Worm (Caenorhabditis elegans) whole organism, young adult: ENCODE results near the gene T15H9.5.

Experiments
- B0019.2 ChIP-seq: fragments of 200-800 bp; sonication (Bioruptor generic); conservative IDR thresholded peaks from 2 replicates; pipeline ENCODE4 v1.3.6; 2022; ENCODE audit warnings: missing genetic modification reagents, missing genetic modification characterization, missing compliant biosample characterization
- C17E4.6 ChIP-seq: fragments of 200-800 bp; sonication (Bioruptor generic); IDR thresholded peaks from 2 replicates; pipeline ENCODE4 v1.3.6; 2022; ENCODE audit warnings: missing genetic modification reagents, missing genetic modification characterization, missing compliant biosample characterization
- D2030.7 ChIP-seq: fragments of 200-800 bp; sonication (Bioruptor generic); IDR thresholded peaks from 2 replicates; pipeline ENCODE4 v1.3.6; 2022; ENCODE audit warnings: missing genetic modification reagents, missing genetic modification characterization, missing compliant biosample characterization
- F22D6.2 ChIP-seq: sonication (generic microtip); optimal IDR thresholded peaks from 2 replicates; lab custom pipeline; 2016; ENCODE audit warnings: mild to moderate bottlenecking, missing genetic modification characterization, missing compliant biosample characterization
- F33H1.4 ChIP-seq: fragments of 200-800 bp; sonication (Bioruptor generic); IDR thresholded peaks from 2 replicates; pipeline ENCODE4 v1.3.6; 2022; ENCODE audit warnings: missing genetic modification reagents, missing genetic modification characterization, missing compliant biosample characterization
- F37B4.10 ChIP-seq: fragments of 200-800 bp; sonication (Bioruptor generic); IDR thresholded peaks from 2 replicates; pipeline ENCODE4 v1.3.6; 2022; ENCODE audit warnings: missing genetic modification characterization, missing compliant biosample characterization
- F39B2.1 ChIP-seq: fragments of 200-800 bp; sonication (Bioruptor generic); IDR thresholded peaks from 2 replicates; pipeline ENCODE4 v1.3.6; 2022; ENCODE audit warnings: missing genetic modification reagents, missing genetic modification characterization, missing compliant biosample characterization
- K11D2.4 ChIP-seq: fragments of 200-800 bp; sonication (Bioruptor generic); IDR thresholded peaks from 2 replicates; pipeline ENCODE4 v1.3.6; 2022; ENCODE audit warnings: missing genetic modification reagents, missing genetic modification characterization, missing compliant biosample characterization
- K12H6.12 ChIP-seq: fragments of 200-800 bp; sonication (Bioruptor generic); optimal IDR thresholded peaks from 2 replicates; lab custom pipeline; 2018; ENCODE audit warnings: mild to moderate bottlenecking, missing genetic modification characterization, missing compliant biosample characterization
- ama-1 ChIP-seq, 3 experiments: fragments of 150-350 bp in 1 of 3; sonication (generic microtip) in 2 of 3; optimal IDR thresholded peaks; 2 replicates each; lab custom pipeline; 2014 to 2018; ENCODE audit warnings: missing biosample characterization in 2 of 3, missing genetic modification characterization in 2 of 3, missing genetic modification reagents in 2 of 3
- aptf-2 ChIP-seq: fragments of 200-800 bp; sonication (Bioruptor generic); conservative IDR thresholded peaks from 2 replicates; pipeline ENCODE4 v1.3.6; 2022; ENCODE audit warnings: missing genetic modification reagents, missing genetic modification characterization, missing compliant biosample characterization
- attf-5 ChIP-seq: fragments of 200-800 bp; sonication (Bioruptor generic); optimal IDR thresholded peaks from 2 replicates; lab custom pipeline; 2018; ENCODE audit warnings: mild to moderate bottlenecking, missing genetic modification characterization, missing compliant biosample characterization
- attf-6 ChIP-seq: fragments of 200-800 bp; sonication (Bioruptor generic); IDR thresholded peaks from 2 replicates; pipeline ENCODE4 v1.3.6; 2022; ENCODE audit warnings: missing genetic modification reagents, missing genetic modification characterization, missing compliant biosample characterization
- bed-1 ChIP-seq: fragments of 200-800 bp; sonication (Bioruptor generic); IDR thresholded peaks from 2 replicates; pipeline ENCODE4 v1.3.6; 2022; ENCODE audit warnings: missing genetic modification reagents, missing genetic modification characterization, missing compliant biosample characterization
- cebp-2 ChIP-seq: fragments of 200-800 bp; sonication (Bioruptor generic); IDR thresholded peaks from 2 replicates; pipeline ENCODE4 v1.3.6; 2022; ENCODE audit warnings: missing genetic modification characterization, missing compliant biosample characterization
- ceh-27 ChIP-seq: fragments of 200-800 bp; sonication (Bioruptor generic); optimal IDR thresholded peaks from 2 replicates; lab custom pipeline; 2018; ENCODE audit warnings: mild to moderate bottlenecking, missing genetic modification characterization, moderate library complexity, missing compliant biosample characterization
- ceh-79 ChIP-seq: sonication (generic microtip); optimal IDR thresholded peaks from 2 replicates; lab custom pipeline; 2017; ENCODE audit warnings: mild to moderate bottlenecking, missing genetic modification characterization, missing compliant biosample characterization
- chd-7 ChIP-seq: sonication (generic microtip); optimal IDR thresholded peaks from 2 replicates; lab custom pipeline; 2016; ENCODE audit warnings: mild to moderate bottlenecking, missing genetic modification characterization, moderate library complexity, missing compliant biosample characterization
- dpl-1 ChIP-seq: fragments of 150-350 bp; optimal IDR thresholded peaks from 2 replicates; lab custom pipeline; 2014; ENCODE audit warnings: missing biosample characterization, missing genetic modification reagents, missing genetic modification characterization
- egl-44 ChIP-seq: fragments of 200-800 bp; sonication (Bioruptor generic); IDR thresholded peaks from 2 replicates; pipeline ENCODE4 v1.3.6; 2022; ENCODE audit warnings: missing genetic modification reagents, missing genetic modification characterization, missing compliant biosample characterization
- lag-1 ChIP-seq: fragments of 200-800 bp; sonication (Bioruptor generic); IDR thresholded peaks from 2 replicates; pipeline ENCODE4 v1.3.6; 2022; ENCODE audit warnings: missing genetic modification reagents, missing genetic modification characterization, missing compliant biosample characterization
- let-526 ChIP-seq: fragments of 200-800 bp; sonication (Bioruptor generic); IDR thresholded peaks from 2 replicates; pipeline ENCODE4 v1.3.6; 2022; ENCODE audit warnings: missing genetic modification reagents, missing genetic modification characterization, missing compliant biosample characterization
- lin-40 ChIP-seq: sonication (generic microtip); optimal IDR thresholded peaks from 2 replicates; lab custom pipeline; 2016; ENCODE audit warnings: missing genetic modification characterization, mild to moderate bottlenecking, missing compliant biosample characterization, missing genotype, missing genetic modification reagents
- lsy-27 ChIP-seq: sonication (generic microtip); optimal IDR thresholded peaks from 2 replicates; lab custom pipeline; 2017; ENCODE audit warnings: missing genetic modification characterization, mild to moderate bottlenecking, missing compliant biosample characterization, antibody characterized with exemption, missing genotype, borderline replicate concordance; ENCODE audit not compliant: insufficient read depth
- madf-10 ChIP-seq: sonication (generic microtip); optimal IDR thresholded peaks from 2 replicates; lab custom pipeline; 2016; ENCODE audit warnings: mild to moderate bottlenecking, missing genetic modification characterization, missing compliant biosample characterization
- madf-3 ChIP-seq: fragments of 200-800 bp; sonication (Bioruptor generic); IDR thresholded peaks from 2 replicates; pipeline ENCODE4 v1.3.6; 2022; ENCODE audit warnings: missing genetic modification reagents, missing genetic modification characterization, missing compliant biosample characterization
- madf-6 ChIP-seq: fragments of 200-800 bp; sonication (Bioruptor generic); IDR thresholded peaks from 2 replicates; pipeline ENCODE4 v1.3.6; 2022; ENCODE audit warnings: missing genetic modification reagents, missing genetic modification characterization, missing compliant biosample characterization
- mcd-1 ChIP-seq: fragments of 200-800 bp; sonication (Bioruptor generic); IDR thresholded peaks from 2 replicates; pipeline ENCODE4 v1.3.6; 2022; ENCODE audit warnings: missing genetic modification reagents, missing genetic modification characterization, missing compliant biosample characterization
- mxl-1 ChIP-seq: sonication (generic microtip); optimal IDR thresholded peaks from 2 replicates; lab custom pipeline; 2016; ENCODE audit warnings: missing genetic modification characterization, missing compliant biosample characterization
- nfya-2 ChIP-seq: fragments of 200-800 bp; sonication (Bioruptor generic); IDR thresholded peaks from 2 replicates; pipeline ENCODE4 v1.3.6; 2022; ENCODE audit warnings: missing genetic modification reagents, missing genetic modification characterization, missing compliant biosample characterization
- nfyb-1 ChIP-seq: fragments of 200-800 bp; sonication (Bioruptor generic); IDR thresholded peaks from 2 replicates; pipeline ENCODE4 v1.3.6; 2022; ENCODE audit warnings: missing genetic modification reagents, missing genetic modification characterization, missing compliant biosample characterization
- nhr-179 ChIP-seq: sonication (generic microtip); optimal IDR thresholded peaks from 2 replicates; lab custom pipeline; 2016; ENCODE audit warnings: mild to moderate bottlenecking, missing genetic modification characterization, missing compliant biosample characterization
- nhr-27 ChIP-seq: fragments of 200-800 bp; sonication (Bioruptor generic); optimal IDR thresholded peaks from 2 replicates; lab custom pipeline; 2018; ENCODE audit warnings: mild to moderate bottlenecking, missing genetic modification characterization, moderate library complexity, missing compliant biosample characterization
- nhr-90 ChIP-seq: sonication (generic microtip); optimal IDR thresholded peaks from 2 replicates; lab custom pipeline; 2016; ENCODE audit warnings: missing genotype, mild to moderate bottlenecking, missing genetic modification characterization, missing compliant biosample characterization
- pha-4 ChIP-seq: fragments of 150-350 bp; sonication (generic microtip); optimal IDR thresholded peaks from 2 replicates; lab custom pipeline; 2014; ENCODE audit warnings: missing biosample characterization, missing genetic modification reagents, missing genetic modification characterization
- repo-1 ChIP-seq: sonication (generic microtip); optimal IDR thresholded peaks from 2 replicates; lab custom pipeline; 2017; ENCODE audit warnings: mild to moderate bottlenecking, missing genetic modification characterization, missing compliant biosample characterization
- somi-1 ChIP-seq: fragments of 200-800 bp; sonication (Bioruptor generic); optimal IDR thresholded peaks from 2 replicates; lab custom pipeline; 2018; ENCODE audit warnings: mild to moderate bottlenecking, missing genetic modification characterization, missing compliant biosample characterization
- unc-130 ChIP-seq: sonication (generic microtip); optimal IDR thresholded peaks from 2 replicates; lab custom pipeline; 2016; ENCODE audit warnings: missing genetic modification reagents, missing genetic modification characterization, missing compliant biosample characterization
- ztf-25 ChIP-seq: fragments of 200-800 bp; sonication (Bioruptor generic); IDR thresholded peaks from 2 replicates; pipeline ENCODE4 v1.3.6; 2022; ENCODE audit warnings: missing genetic modification reagents, missing genetic modification characterization, missing compliant biosample characterization
- ztf-28 ChIP-seq: fragments of 200-800 bp; sonication (Bioruptor generic); IDR thresholded peaks from 2 replicates; pipeline ENCODE4 v1.3.6; 2022; ENCODE audit warnings: missing genetic modification reagents, missing genetic modification characterization, missing compliant biosample characterization
- ztf-3 ChIP-seq: fragments of 200-800 bp; sonication (Bioruptor generic); optimal IDR thresholded peaks from 2 replicates; lab custom pipeline; 2018; ENCODE audit warnings: mild to moderate bottlenecking, missing genetic modification characterization, missing compliant biosample characterization

The T15H9.5 gene

DNA sequence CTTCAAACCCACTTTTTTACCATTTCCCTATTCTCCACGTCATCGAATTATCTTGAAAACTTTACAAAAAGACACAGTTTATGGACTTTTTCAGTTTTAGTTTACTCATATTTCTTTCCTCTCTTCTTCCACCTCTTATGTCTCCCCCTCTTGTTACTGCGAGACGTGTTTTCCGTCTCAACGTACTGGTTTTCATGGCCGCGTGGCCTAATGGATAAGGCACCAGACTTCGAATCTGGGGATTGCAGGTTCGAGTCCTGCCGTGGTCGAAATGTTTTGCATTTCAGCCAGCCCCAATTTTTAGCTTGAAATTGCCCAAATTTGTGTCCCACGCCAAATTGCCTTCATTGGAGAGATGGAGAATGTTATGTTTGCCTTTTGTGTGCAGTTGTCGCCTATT lies 45.2 kb downstream of the T15H9.5 start (continued):
- TF ChIP-seq somi-1 (peak; percentile 65), F39B2.1 (GFP tag; lab: Robert Waterston, UW) (no peak), C17E4.6 (GFP tag; lab: Robert Waterston, UW) (peak; percentile 49; the same call in 1 of the 2 replicates), B0019.2 (GFP tag; lab: Robert Waterston, UW) (no peak), let-526 (GFP tag; lab: Robert Waterston, UW) (no peak; the same call in 1 of the 2 replicates), attf-6 (no peak), mcd-1 (GFP tag; lab: Robert Waterston, UW) (peak; percentile 63), dpl-1 (peak; percentile 0), chd-7 (peak; percentile 80), ama-1 (optimal IDR thresholded peaks at IDR 0.05; lab: Kevin White, UChicago) (no peak), ama-1 (GFP tag; optimal IDR thresholded peaks at IDR 0.05; lab: Kevin White, UChicago) (peak in 1 of 2 experiments; percentile 85), F22D6.2 (tag; lab: Kevin White, UChicago) (no peak), unc-130 (GFP tag; lab: Kevin White, UChicago) (peak; percentile 49), pha-4 (tag; lab: Kevin White, UChicago) (no peak), egl-44 (GFP tag; lab: Robert Waterston, UW) (peak; percentile 79), repo-1 (peak; percentile 5), F37B4.10 (0 out of 2 replicates have a peak, but pooled peaks have one; percentile 35), nhr-179 (tag; lab: Kevin White, UChicago) (no peak), lsy-27 (tag; lab: Kevin White, UChicago) (no peak), lin-40 (tag; lab: Kevin White, UChicago) (peak; percentile 62), madf-3 (GFP tag; lab: Robert Waterston, UW) (0 out of 2 replicates have a peak, but pooled peaks have one; percentile 68), nfyb-1 (GFP tag; lab: Robert Waterston, UW) (peak; percentile 87), ztf-3 (GFP tag; lab: Kevin White, UChicago) (no peak), F33H1.4 (GFP tag; lab: Robert Waterston, UW) (peak; percentile 46; the same call in 1 of the 2 replicates), lag-1 (GFP tag; lab: Robert Waterston, UW) (no peak), ztf-25 (GFP tag; lab: Robert Waterston, UW) (peak; percentile 97), K11D2.4 (GFP tag; lab: Robert Waterston, UW) (0 out of 2 replicates have a peak, but pooled peaks have one; percentile 55), bed-1 (0 out of 2 replicates have a peak, but pooled peaks have one; percentile 57), nhr-90 (tag; lab: Kevin White, UChicago) (peak; percentile 90), attf-5 (peak; percentile 61), mxl-1 (peak; percentile 90), K12H6.12 (tag; lab: Kevin White, UChicago) (peak; percentile 52), aptf-2 (GFP tag; lab: Robert Waterston, UW) (0 out of 2 replicates have a peak, but pooled peaks have one; percentile 65), ztf-28 (GFP tag; lab: Robert Waterston, UW) (0 out of 2 replicates have a peak, but pooled peaks have one; percentile 58), cebp-2 (GFP tag; lab: Robert Waterston, UW) (peak; percentile 69; the same call in 1 of the 2 replicates), madf-6 (GFP tag; lab: Robert Waterston, UW) (peak; percentile 65), D2030.7 (GFP tag; lab: Robert Waterston, UW) (peak; percentile 67), madf-10 (tag; lab: Kevin White, UChicago) (peak; percentile 53), nhr-27 (tag; lab: Kevin White, UChicago) (no peak), ceh-79 (no peak)

- TF ChIP-seq F37B4.10 (no peak), nfya-2 (GFP tag; lab: Robert Waterston, UW) (no peak), ceh-27 (GFP tag; lab: Kevin White, UChicago) (peak; percentile 23), lin-40 (tag; lab: Kevin White, UChicago) (peak; percentile 12)
- TF ChIP-seq, all 124 proteins: peak for 2
Observed at ce11 chrII:9560895-9561294, 50.4 kb downstream of the T15H9.5 start.
